Worm (Caenorhabditis elegans) whole organism, L3 larva: ENCODE data around the gene gldi-10.

Source experiments
- aly-2 ChIP-seq: fragments of 150-350 bp; optimal IDR thresholded peaks from 2 replicates; lab custom pipeline; 2014; ENCODE audit warnings: missing biosample characterization, missing genetic modification characterization
- elt-1 ChIP-seq: fragments of 150-350 bp; optimal IDR thresholded peaks from 2 replicates; lab custom pipeline; 2014; ENCODE audit warnings: missing biosample characterization, missing genetic modification characterization
- fos-1 ChIP-seq: fragments of 150-350 bp; optimal IDR thresholded peaks from 2 replicates; lab custom pipeline; 2014; ENCODE audit warnings: missing biosample characterization, missing genetic modification characterization
- pha-4 ChIP-seq: fragments of 150-350 bp; optimal IDR thresholded peaks from 2 replicates; lab custom pipeline; 2014; ENCODE audit warnings: missing biosample characterization, missing genetic modification reagents, missing genetic modification characterization
- skn-1 ChIP-seq: fragments of 150-350 bp; optimal IDR thresholded peaks from 2 replicates; lab custom pipeline; 2014; ENCODE audit warnings: missing biosample characterization, missing genetic modification characterization

ce11 chrIV:9144405-9144804 is 45.4 kb downstream of the gldi-10 start, which contains the start of gene flp-1:
- TF ChIP-seq skn-1 (tag; lab: Kevin White, UChicago) (no peak), aly-2 (no peak), fos-1 (no peak), elt-1 (tag; lab: Kevin White, UChicago) (no peak), pha-4 (no peak)
